Worm (Caenorhabditis elegans): ENCODE measurements around the gene C29F4.3.
"Not testable (repeated sequence)": the region's sequence is repeated elsewhere in the genome, so short reads cannot be mapped to it uniquely, and the experiment has no call there.

Gene C29F4.3

DNA sequence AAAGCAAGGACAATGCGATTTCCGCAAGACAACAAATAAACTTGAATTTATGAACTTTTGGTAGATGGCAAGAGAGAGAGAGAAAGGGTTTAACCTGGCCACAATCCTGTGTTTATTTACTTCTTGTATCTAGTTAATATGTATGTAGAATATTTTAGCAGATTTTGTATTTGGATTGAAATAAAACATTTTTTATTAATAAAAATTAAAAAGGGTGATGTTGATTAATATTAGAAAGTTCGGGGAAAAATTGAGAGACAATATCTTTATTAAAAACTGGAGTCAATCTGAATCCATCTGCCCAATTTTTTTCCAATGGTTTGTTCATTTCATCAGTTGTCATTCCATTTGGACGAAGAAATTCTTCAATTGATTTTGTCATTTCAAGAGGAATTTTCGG, 42.3 kb upstream of the C29F4.3 start, which contains the start of gene col-127:
Gene col-127 (minus strand): TSS at position 101 of the 400 bp plus-strand sequence.
- TF ChIP-seq lin-26 (GFP tag; IDR thresholded peaks at IDR 0.05) (no peak), B0336.3 (GFP tag; IDR thresholded peaks at IDR 0.05) (no peak), hlh-12 (tag; optimal IDR thresholded peaks at IDR 0.05) (no peak), chd-7 (tag; optimal IDR thresholded peaks at IDR 0.05) (no peak), ztf-3 (GFP tag; optimal IDR thresholded peaks at IDR 0.05) (no peak), nfya-1 (tag; optimal IDR thresholded peaks at IDR 0.05; ENCODE audit: borderline replicate concordance, insufficient read depth) (no peak), egl-18 (GFP tag; IDR thresholded peaks at IDR 0.05) (no peak), F52B5.7 (tag; optimal IDR thresholded peaks at IDR 0.05) (no peak), ccch-3 (GFP tag; optimal IDR thresholded peaks at IDR 0.05) (no peak)

DNA sequence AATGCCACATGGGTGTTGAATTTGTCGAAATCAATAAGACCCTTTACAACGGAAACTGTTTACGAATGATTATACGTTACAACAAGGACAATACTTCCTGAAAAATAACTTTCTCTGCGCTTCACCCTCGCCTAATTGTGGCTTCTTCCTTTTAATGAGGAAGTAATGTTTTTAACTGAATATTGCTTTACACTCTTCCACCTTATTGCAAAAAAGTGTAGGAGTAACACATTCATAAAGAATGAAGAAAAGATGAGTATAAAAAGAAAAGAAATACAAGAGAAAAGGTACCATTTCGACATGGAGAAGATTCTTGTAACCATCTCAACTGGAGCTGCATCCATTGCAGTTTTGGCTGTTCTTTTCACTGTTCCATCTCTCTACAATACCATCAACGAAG, 39.3 kb upstream of the C29F4.3 start, which contains the start of gene col-126:
Gene col-126 (plus strand): TSS at position 301 of the 400 bp plus-strand sequence.
- not testable (repeated sequence) for TF ChIP-seq nfya-1 (tag; optimal IDR thresholded peaks at IDR 0.05; ENCODE audit: borderline replicate concordance, insufficient read depth); aptf-3 (GFP tag; IDR thresholded peaks at IDR 0.05); attf-3 (GFP tag; conservative IDR thresholded peaks at IDR 0.05)

DNA sequence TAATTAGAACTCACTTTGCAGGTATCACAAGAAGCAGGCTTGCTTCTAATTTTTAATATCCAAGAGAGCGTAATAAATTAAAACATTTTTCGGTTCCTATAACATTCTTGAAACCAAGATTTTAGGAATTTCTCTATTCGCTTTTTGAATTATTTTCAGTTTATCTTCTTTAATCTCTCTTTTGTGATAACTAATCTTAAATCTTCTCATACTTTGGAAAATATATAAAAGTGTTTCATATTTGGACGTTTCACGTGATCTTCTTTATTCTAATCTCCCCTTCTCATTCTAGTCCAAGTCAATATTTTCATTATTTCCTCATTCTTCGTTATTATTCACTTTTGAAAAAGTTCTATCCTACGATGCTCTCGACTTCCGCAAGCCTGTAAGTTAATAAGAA, 37.8 kb upstream of the C29F4.3 start, which contains the start of gene F54D1.1:
Gene F54D1.1 (plus strand): TSS at position 301 of the 400 bp plus-strand sequence.
- no peak for TF ChIP-seq lin-26 (GFP tag; IDR thresholded peaks at IDR 0.05)
- no peak for TF ChIP-seq attf-6 (GFP tag; IDR thresholded peaks at IDR 0.05)
- TF ChIP-seq ccch-3 (GFP tag; optimal IDR thresholded peaks at IDR 0.05), result no peak
- no peak for TF ChIP-seq F57C9.4 (tag; optimal IDR thresholded peaks at IDR 0.05)
- TF ChIP-seq atf-7 (tag; optimal IDR thresholded peaks at IDR 0.05), result no peak
- no peak for TF ChIP-seq rpc-1 (optimal IDR thresholded peaks at IDR 0.05)
- TF ChIP-seq rpc-1 (tag; optimal IDR thresholded peaks at IDR 0.05), result no peak
- no peak for TF ChIP-seq lin-54 (GFP tag; optimal IDR thresholded peaks at IDR 0.05)
- TF ChIP-seq D2030.7 (GFP tag; IDR thresholded peaks at IDR 0.05), result no peak
- TF ChIP-seq hmg-1.2 (GFP tag; IDR thresholded peaks at IDR 0.05), result no peak
- TF ChIP-seq aptf-2 (GFP tag; conservative IDR thresholded peaks at IDR 0.05), result no peak

ce11 chrIV:11260544-11261227, 36.9 kb upstream of the C29F4.3 start, which contains the start of gene C05C12.5:
TSS of gene C05C12.5 (minus strand) at chrIV:11261185.
- TF ChIP-seq lir-1 (GFP tag; conservative IDR thresholded peaks at IDR 0.05) (no peak), C06A6.2 (GFP tag; conservative IDR thresholded peaks at IDR 0.05) (no peak), hlh-26 (GFP tag; conservative IDR thresholded peaks at IDR 0.05) (no peak), Y56A3A.18 (GFP tag; IDR thresholded peaks at IDR 0.05) (no peak), unc-130 (GFP tag; optimal IDR thresholded peaks at IDR 0.05) (no peak), akir-1 (GFP tag; optimal IDR thresholded peaks at IDR 0.05) (no peak), dpff-1 (tag; optimal IDR thresholded peaks at IDR 0.05) (no peak), rpc-1 (optimal IDR thresholded peaks at IDR 0.05) (no peak), rpc-1 (tag; optimal IDR thresholded peaks at IDR 0.05) (no peak), nhr-80 (tag; optimal IDR thresholded peaks at IDR 0.05) (no peak), nfya-2 (GFP tag; IDR thresholded peaks at IDR 0.05) (no peak), let-526 (GFP tag; IDR thresholded peaks at IDR 0.05) (no peak), F57C9.4 (tag; optimal IDR thresholded peaks at IDR 0.05) (no peak), lin-35 (GFP tag; optimal IDR thresholded peaks at IDR 0.05) (no peak), cebp-2 (GFP tag; IDR thresholded peaks at IDR 0.05) (no peak), F49E8.2 (tag; optimal IDR thresholded peaks at IDR 0.05; ENCODE audit: insufficient read depth) (no peak), ceh-100 (GFP tag; IDR thresholded peaks at IDR 0.05) (no peak), lin-26 (GFP tag; IDR thresholded peaks at IDR 0.05) (no peak)
